Fruit fly (Drosophila melanogaster): ENCODE measurements around the gene CG42464.

The CG42464 gene

dm6 chr2L:3695361-3695818 lies 3.9 kb upstream of the CG42464 start, which contains the start of gene CG16713:
Gene CG16713 (minus strand): TSS chr2L:3695411.
- no peak for TF ChIP-seq Rel (GFP tag; optimal IDR thresholded peaks at IDR 0.05)
- TF ChIP-seq Rel (tag; optimal IDR thresholded peaks at IDR 0.05), result peak; percentile 96
- TF ChIP-seq brk (GFP tag; optimal IDR thresholded peaks at IDR 0.05), result no peak

dm6 chr2L:3696438-3696837 lies 2.8 kb upstream of the CG42464 start, which contains the start of gene IM33:
Gene IM33 (minus strand): TSS chr2L:3696658.
- TF ChIP-seq woc (GFP tag; optimal IDR thresholded peaks at IDR 0.05) (no peak), dsf (GFP tag; optimal IDR thresholded peaks at IDR 0.05; ENCODE audit: borderline replicate concordance) (no peak)

dm6 chr2L:3697772-3698171 lies 1.5 kb upstream of the CG42464 start, which contains the start of gene CG3604:
Gene CG3604 (minus strand): TSS chr2L:3697872.
- TF ChIP-seq Mio (GFP tag; optimal IDR thresholded peaks at IDR 0.05), result no peak
- TF ChIP-seq Myc (optimal IDR thresholded peaks at IDR 0.05), result no peak
- TF ChIP-seq ey (GFP tag; optimal IDR thresholded peaks at IDR 0.05), result no peak
- no peak for TF ChIP-seq Rel (GFP tag; optimal IDR thresholded peaks at IDR 0.05)
- no peak for TF ChIP-seq Rel (tag; optimal IDR thresholded peaks at IDR 0.05)
- no peak for TF ChIP-seq Sp1 (GFP tag; optimal IDR thresholded peaks at IDR 0.05)

- TF ChIP-seq CG9705 (GFP tag; optimal IDR thresholded peaks at IDR 0.05), result no peak
- no peak for TF ChIP-seq N (GFP tag; optimal IDR thresholded peaks at IDR 0.05)
- TF ChIP-seq CrebA (GFP tag; optimal IDR thresholded peaks at IDR 0.05; ENCODE audit: borderline replicate concordance), result no peak
- no peak for TF ChIP-seq Hr78 (GFP tag; optimal IDR thresholded peaks at IDR 0.05)
- TF ChIP-seq woc (GFP tag; optimal IDR thresholded peaks at IDR 0.05), result no peak
- no peak for TF ChIP-seq pan (optimal IDR thresholded peaks at IDR 0.05)
- no peak for TF ChIP-seq HLH106 (tag; optimal IDR thresholded peaks at IDR 0.05)
- no peak for TF ChIP-seq Vsx2 (GFP tag; optimal IDR thresholded peaks at IDR 0.05; ENCODE audit: partially characterized antibody)
- TF ChIP-seq lola (GFP tag; optimal IDR thresholded peaks at IDR 0.05), result no peak
- no peak for TF ChIP-seq OdsH (GFP tag; optimal IDR thresholded peaks at IDR 0.05)
- no peak for TF ChIP-seq sage (GFP tag; optimal IDR thresholded peaks at IDR 0.05)
- no peak for TF ChIP-seq CG32264 (GFP tag; optimal IDR thresholded peaks at IDR 0.05)
- TF ChIP-seq Myc (optimal IDR thresholded peaks at IDR 0.05), result no peak
- TF ChIP-seq Dfd (GFP tag; optimal IDR thresholded peaks at IDR 0.05), result no peak
- no peak for TF ChIP-seq psq (GFP tag; optimal IDR thresholded peaks at IDR 0.05)
- TF ChIP-seq Hr83 (GFP tag; optimal IDR thresholded peaks at IDR 0.05; ENCODE audit: poor library complexity, severe bottlenecking), result no peak
Measured at dm6 chr2L:3699895-3700294, 631 bp downstream of the CG42464 start, which contains the start of gene CG42465. Gene CG42465 (plus strand): TSS chr2L:3700195.

- TF ChIP-seq foxo (GFP tag; optimal IDR thresholded peaks at IDR 0.05) (no peak), fru (GFP tag; optimal IDR thresholded peaks at IDR 0.05) (no peak), Rel (GFP tag; optimal IDR thresholded peaks at IDR 0.05) (no peak), Rel (tag; optimal IDR thresholded peaks at IDR 0.05) (no peak)
Measured at dm6 chr2L:3700374-3700773, 1.1 kb downstream of the CG42464 start, which contains the start of gene Sfp24C1. Gene Sfp24C1 (plus strand): TSS chr2L:3700674.

dm6 chr2L:3700990-3701389 lies 1.7 kb downstream of the CG42464 start, which contains the start of gene CG42467:
Gene CG42467 (plus strand): TSS chr2L:3701290.
- no peak for TF ChIP-seq sv (GFP tag; optimal IDR thresholded peaks at IDR 0.05)
- no peak for TF ChIP-seq Vsx2 (GFP tag; optimal IDR thresholded peaks at IDR 0.05; ENCODE audit: partially characterized antibody)
- TF ChIP-seq br (GFP tag; optimal IDR thresholded peaks at IDR 0.05), result no peak
- no peak for TF ChIP-seq GATAd (GFP tag; optimal IDR thresholded peaks at IDR 0.05)
- no peak for TF ChIP-seq dmrt93B (GFP tag; optimal IDR thresholded peaks at IDR 0.05)
- no peak for TF ChIP-seq ey (GFP tag; optimal IDR thresholded peaks at IDR 0.05)
- no peak for TF ChIP-seq CrebA (GFP tag; optimal IDR thresholded peaks at IDR 0.05; ENCODE audit: borderline replicate concordance)
- no peak for TF ChIP-seq Rel (GFP tag; optimal IDR thresholded peaks at IDR 0.05)
- TF ChIP-seq Rel (tag; optimal IDR thresholded peaks at IDR 0.05), result no peak

dm6 chr2L:3701526-3701925 lies 2.3 kb downstream of the CG42464 start, which contains the start of gene CG43145:
Gene CG43145 (plus strand): TSS chr2L:3701826.
- no peak for TF ChIP-seq Rel (GFP tag; optimal IDR thresholded peaks at IDR 0.05)
- TF ChIP-seq Rel (tag; optimal IDR thresholded peaks at IDR 0.05), result no peak
- no peak for TF ChIP-seq OdsH (GFP tag; optimal IDR thresholded peaks at IDR 0.05)
- no peak for TF ChIP-seq Hnf4 (GFP tag; optimal IDR thresholded peaks at IDR 0.05)

All from whole organism, wandering third instar larva.